Worm (Caenorhabditis elegans) whole organism, L4 larva: ENCODE measurements around the gene T12B3.2.

ENCODE experiments used
- aly-2 ChIP-seq: sonication (generic microtip); optimal IDR thresholded peaks from 2 replicates; lab custom pipeline; 2018; ENCODE audit warnings: missing biosample characterization, missing genetic modification characterization
- ceh-82 ChIP-seq: sonication (generic microtip); optimal IDR thresholded peaks from 2 replicates; lab custom pipeline; 2017; ENCODE audit warnings: missing biosample characterization, missing genetic modification characterization
- dpl-1 ChIP-seq: fragments of 150-350 bp; optimal IDR thresholded peaks from 2 replicates; lab custom pipeline; 2014; ENCODE audit warnings: missing biosample characterization, missing genetic modification reagents, missing genetic modification characterization
- jun-1 ChIP-seq: fragments of 150-350 bp; optimal IDR thresholded peaks from 2 replicates; lab custom pipeline; 2014; ENCODE audit warnings: missing biosample characterization, missing genetic modification reagents, missing genetic modification characterization
- mdl-1 ChIP-seq, 2 experiments: fragments of 150-350 bp in 1 of 2; sonication (generic microtip) in 1 of 2; optimal IDR thresholded peaks; 2 replicates each; lab custom pipeline; 2014 to 2017; ENCODE audit warnings: missing biosample characterization in 2 of 2, missing genetic modification characterization in 2 of 2
- mxl-2 ChIP-seq: fragments of 200-800 bp; sonication (Bioruptor generic); conservative IDR thresholded peaks from 2 replicates; pipeline ENCODE4 v1.3.6; 2022; ENCODE audit warnings: missing genetic modification reagents, missing genetic modification characterization, missing compliant biosample characterization
- nhr-77 ChIP-seq: fragments of 150-350 bp; optimal IDR thresholded peaks from 2 replicates; lab custom pipeline; 2014; ENCODE audit warnings: missing biosample characterization, missing genetic modification characterization
- pha-4 ChIP-seq, 2 experiments: fragments of 150-350 bp in 1 of 2; fragments of 200-800 bp in 1 of 2; sonication (Bioruptor generic) in 1 of 2; IDR thresholded peaks in 1 of 2; optimal IDR thresholded peaks in 1 of 2; 2 replicates each; pipeline versions ENCODE4 v1.3.6 to Lab custom; 2014 to 2022; ENCODE audit warnings: missing genetic modification characterization in 2 of 2, missing genetic modification reagents in 2 of 2, missing biosample characterization in 1 of 2, missing compliant biosample characterization in 1 of 2
- spr-1 ChIP-seq: sonication (generic microtip); optimal IDR thresholded peaks from 2 replicates; lab custom pipeline; 2016; ENCODE audit warnings: mild to moderate bottlenecking, missing genetic modification characterization, missing compliant biosample characterization
- ztf-11 ChIP-seq: fragments of 150-350 bp; optimal IDR thresholded peaks from 2 replicates; lab custom pipeline; 2014; ENCODE audit warnings: missing biosample characterization, missing genetic modification characterization

ce11 chrIV:7420913-7421312, 44.3 kb downstream of the T12B3.2 start, which contains the start of gene srtx-1:
- TF ChIP-seq nhr-77 (tag; lab: Kevin White, UChicago) = no peak
- TF ChIP-seq dpl-1 (GFP tag; lab: Kevin White, UChicago) = no peak
- no peak for TF ChIP-seq spr-1 (tag; lab: Kevin White, UChicago)
- no peak for TF ChIP-seq aly-2 (tag; lab: Kevin White, UChicago)
- TF ChIP-seq ztf-11 (tag; lab: Kevin White, UChicago) = no peak
- TF ChIP-seq jun-1 (tag; lab: Kevin White, UChicago) = no peak
- no peak for TF ChIP-seq mxl-2 (GFP tag; lab: Robert Waterston, UW)
- no peak for TF ChIP-seq ceh-82 (tag; lab: Kevin White, UChicago)
- no peak for TF ChIP-seq mdl-1 (tag; optimal IDR thresholded peaks at IDR 0.05; lab: Kevin White, UChicago)
- TF ChIP-seq pha-4 (GFP tag; IDR thresholded peaks at IDR 0.05; lab: Robert Waterston, UW) = no peak
- no peak for TF ChIP-seq pha-4 (tag; optimal IDR thresholded peaks at IDR 0.05; lab: Kevin White, UChicago)
